Worm (Caenorhabditis elegans) whole organism, L2 larva: ENCODE data around the gene phat-5.

Experiments
- lin-39 ChIP-seq: fragments of 150-350 bp; optimal IDR thresholded peaks from 2 replicates; lab custom pipeline; 2014; ENCODE audit warnings: missing biosample characterization, missing genetic modification reagents, missing genetic modification characterization
- nhr-12 ChIP-seq: fragments of 150-350 bp; optimal IDR thresholded peaks from 2 replicates; lab custom pipeline; 2014; ENCODE audit warnings: missing biosample characterization, missing genetic modification characterization
- sma-9 ChIP-seq, 2 experiments: fragments of 150-350 bp in 1 of 2; sonication (generic microtip) in 1 of 2; optimal IDR thresholded peaks; 2 replicates each; lab custom pipeline; 2014 to 2016; ENCODE audit warnings: missing genetic modification characterization in 2 of 2, mild to moderate bottlenecking in 1 of 2, missing biosample characterization in 1 of 2, missing compliant biosample characterization in 1 of 2, missing genetic modification reagents in 1 of 2, moderate library complexity in 1 of 2

DNA sequence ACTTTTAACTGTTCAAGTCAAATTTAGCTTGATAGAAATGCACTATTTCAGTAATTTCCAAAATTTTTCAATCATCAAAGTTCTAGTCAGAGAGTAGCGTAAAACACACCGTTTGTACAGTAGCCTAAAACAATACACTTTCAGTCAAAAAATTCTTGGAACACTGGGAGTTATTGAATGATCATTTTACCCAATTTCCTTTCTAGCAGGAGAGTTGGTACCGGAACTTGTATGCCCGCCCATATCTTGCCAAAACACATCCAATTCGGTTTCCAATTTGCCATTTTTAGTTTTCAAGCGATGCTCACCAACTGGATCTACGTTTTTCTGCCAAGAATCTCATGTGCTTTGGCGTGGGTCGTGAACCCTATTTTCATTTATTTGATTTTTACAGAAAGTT is 18.0 kb downstream of the phat-5 start, which contains the start of gene srj-39:
- TF ChIP-seq lin-39 (tag; lab: Kevin White, UChicago) (no peak), sma-9 (GFP tag; optimal IDR thresholded peaks at IDR 0.05; lab: Kevin White, UChicago) (no peak), sma-9 (tag; optimal IDR thresholded peaks at IDR 0.05; lab: Kevin White, UChicago) (no peak), nhr-12 (tag; lab: Kevin White, UChicago) (no peak)
